Worm (Caenorhabditis elegans) whole organism, L3 larva: ENCODE results near the gene H03G16.7.

Source experiments
- ama-1 ChIP-seq: fragments of 150-350 bp; optimal IDR thresholded peaks from 2 replicates; lab custom pipeline; 2018
- elt-2 ChIP-seq: sonication (generic microtip); optimal IDR thresholded peaks from 2 replicates; lab custom pipeline; 2016; ENCODE audit warnings: missing genetic modification reagents, mild to moderate bottlenecking, missing genetic modification characterization, missing compliant biosample characterization
- elt-3 ChIP-seq, 3 experiments: fragments of 150-350 bp in 1 of 3; sonication (generic microtip) in 2 of 3; optimal IDR thresholded peaks; 2 replicates in 2 of 3; 4 replicates in 1 of 3; lab custom pipeline; 2014 to 2017; ENCODE audit warnings: missing biosample characterization in 3 of 3, missing genetic modification characterization in 3 of 3
- eor-1 ChIP-seq, 2 experiments: fragments of 150-350 bp; optimal IDR thresholded peaks; 2 replicates each; lab custom pipeline; 2014 to 2018; ENCODE audit warnings: missing biosample characterization in 2 of 2, missing genetic modification characterization in 2 of 2
- fkh-10 ChIP-seq: sonication (generic microtip); optimal IDR thresholded peaks from 2 replicates; lab custom pipeline; 2017; ENCODE audit warnings: missing biosample characterization, missing genetic modification reagents, missing genetic modification characterization
- nhr-25 ChIP-seq: sonication (generic microtip); optimal IDR thresholded peaks from 2 replicates; lab custom pipeline; 2017; ENCODE audit warnings: missing biosample characterization, missing genetic modification characterization
- nhr-76 ChIP-seq: fragments of 150-350 bp; sonication (generic microtip); optimal IDR thresholded peaks from 5 replicates; lab custom pipeline; 2014; ENCODE audit warnings: missing biosample characterization, missing genetic modification characterization
- nhr-77 ChIP-seq: fragments of 150-350 bp; optimal IDR thresholded peaks from 2 replicates; lab custom pipeline; 2014; ENCODE audit warnings: missing biosample characterization, missing genetic modification characterization
- skn-1 ChIP-seq: fragments of 150-350 bp; optimal IDR thresholded peaks from 2 replicates; lab custom pipeline; 2014; ENCODE audit warnings: missing biosample characterization, missing genetic modification characterization
- ztf-11 ChIP-seq: fragments of 150-350 bp; optimal IDR thresholded peaks from 2 replicates; lab custom pipeline; 2014; ENCODE audit warnings: missing biosample characterization, missing genetic modification characterization

DNA sequence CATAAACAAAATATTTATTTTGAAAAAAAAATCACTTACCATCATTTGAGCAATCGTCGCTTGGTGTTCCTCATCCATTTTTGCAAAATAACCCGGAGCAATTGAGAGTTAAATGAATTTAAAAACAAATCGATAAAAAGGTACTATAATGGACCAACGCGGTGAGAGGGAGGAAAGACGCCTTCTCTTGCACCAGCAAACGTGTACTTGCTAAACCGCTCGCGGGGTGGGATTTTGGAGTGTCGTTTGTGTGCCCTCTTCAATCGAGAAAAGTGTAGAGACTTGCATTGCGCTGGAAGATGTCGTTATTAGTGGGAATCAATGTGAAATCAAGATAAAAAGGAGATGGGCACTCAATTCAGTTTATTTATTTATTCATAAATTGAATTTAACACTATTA, 28.0 kb upstream of the H03G16.7 start, which contains the start of gene H40L08.1:
- no peak for TF ChIP-seq nhr-77 (tag; lab: Kevin White, UChicago)
- TF ChIP-seq ama-1 (lab: Kevin White, UChicago) = no peak
- no peak for TF ChIP-seq elt-3 (tag; optimal IDR thresholded peaks at IDR 0.05; lab: Kevin White, UChicago)
- TF ChIP-seq skn-1 = no peak
- TF ChIP-seq nhr-25 (tag; lab: Kevin White, UChicago) = no peak
- TF ChIP-seq elt-2 = peak; percentile 15
- TF ChIP-seq fkh-10 (GFP tag; lab: Kevin White, UChicago) = no peak
- no peak for TF ChIP-seq nhr-76 (tag; lab: Kevin White, UChicago)
- TF ChIP-seq ztf-11 (tag; lab: Kevin White, UChicago) = no peak
- TF ChIP-seq eor-1 (tag; optimal IDR thresholded peaks at IDR 0.05; lab: Kevin White, UChicago) = no peak
